Fruit fly (Drosophila melanogaster) whole organism, embryonic: ENCODE data around the gene COX6B.

Source experiments
- Awh ChIP-seq: fragments of 200-800 bp; sonication (Bioruptor generic); IDR thresholded peaks from 2 replicates; pipeline ENCODE4, ENCODE4 v1.3.6; 2022; ENCODE audit warnings: missing biosample characterization, missing genetic modification characterization
- Bgb ChIP-seq: fragments of 200-800 bp; sonication (Bioruptor generic); IDR thresholded peaks from 2 replicates; pipeline ENCODE4 v1.3.6; 2022; ENCODE audit warnings: missing biosample characterization, missing genetic modification characterization; ENCODE audit not compliant: partially characterized antibody
- Bteb2 ChIP-seq: fragments of 200-800 bp; sonication (Bioruptor generic); optimal IDR thresholded peaks from 2 replicates; lab custom pipeline; 2016; ENCODE audit warnings: missing biosample characterization, missing genetic modification characterization
- CG10274 ChIP-seq: fragments of 200-800 bp; sonication (Bioruptor generic); optimal IDR thresholded peaks from 3 replicates; lab custom pipeline; 2017; ENCODE audit warnings: missing biosample characterization, mild to moderate bottlenecking, missing genetic modification characterization
- CG10959 ChIP-seq: fragments of 200-800 bp; sonication (Bioruptor generic); IDR thresholded peaks from 2 replicates; pipeline ENCODE4 v1.3.6; 2022; ENCODE audit warnings: missing biosample characterization, missing genetic modification characterization
- CG10979 ChIP-seq: fragments of 200-800 bp; sonication (Bioruptor generic); optimal IDR thresholded peaks from 2 replicates; lab custom pipeline; 2018; ENCODE audit warnings: missing biosample characterization, mild to moderate bottlenecking, missing genetic modification characterization, moderate library complexity
- CG11085 ChIP-seq: fragments of 200-800 bp; sonication (Bioruptor generic); IDR thresholded peaks from 2 replicates; pipeline ENCODE4 v1.3.6; 2022; ENCODE audit warnings: missing biosample characterization, missing genetic modification characterization
- CG12104 ChIP-seq: fragments of 200-800 bp; sonication (Bioruptor generic); optimal IDR thresholded peaks from 3 replicates; lab custom pipeline; 2016; ENCODE audit warnings: missing biosample characterization, missing genetic modification characterization
- CG12942 ChIP-seq: fragments of 200-800 bp; sonication (Bioruptor generic); optimal IDR thresholded peaks from 3 replicates; lab custom pipeline; 2016; ENCODE audit warnings: missing biosample characterization, missing genetic modification characterization
- CG13424 ChIP-seq: fragments of 200-800 bp; sonication (Bioruptor generic); optimal IDR thresholded peaks from 2 replicates; lab custom pipeline; 2019; ENCODE audit warnings: missing biosample characterization, mild to moderate bottlenecking, missing genetic modification characterization, moderate library complexity
- CG14965 ChIP-seq: fragments of 200-800 bp; sonication (Bioruptor generic); optimal IDR thresholded peaks from 2 replicates; lab custom pipeline; 2016; ENCODE audit warnings: missing biosample characterization, missing genetic modification characterization, borderline replicate concordance
- CG15479 ChIP-seq: fragments of 200-800 bp; sonication (Bioruptor generic); optimal IDR thresholded peaks from 3 replicates; lab custom pipeline; 2019; ENCODE audit warnings: missing biosample characterization, mild to moderate bottlenecking, missing genetic modification characterization, moderate library complexity
- CG16779 ChIP-seq: fragments of 200-800 bp; sonication (Bioruptor generic); IDR thresholded peaks from 2 replicates; pipeline ENCODE4 v1.3.6; 2022; ENCODE audit warnings: missing biosample characterization, missing genetic modification characterization
- CG2889 ChIP-seq: fragments of 200-800 bp; sonication (Bioruptor generic); IDR thresholded peaks from 3 replicates; pipeline ENCODE4 v1.3.6; 2022; ENCODE audit warnings: missing biosample characterization, missing genetic modification characterization
- CG31224 ChIP-seq: fragments of 200-800 bp; sonication (Bioruptor generic); IDR thresholded peaks from 2 replicates; pipeline ENCODE4 v1.3.6; 2022; ENCODE audit warnings: missing biosample characterization, missing genetic modification characterization
- CG3281 ChIP-seq: fragments of 200-800 bp; sonication (Bioruptor generic); optimal IDR thresholded peaks from 3 replicates; lab custom pipeline; 2017; ENCODE audit warnings: missing biosample characterization, mild to moderate bottlenecking, missing genetic modification characterization
- CG3847 ChIP-seq: fragments of 200-800 bp; sonication (Bioruptor generic); IDR thresholded peaks from 2 replicates; pipeline ENCODE4 v1.3.6; 2022; ENCODE audit warnings: missing biosample characterization, missing genetic modification characterization
- CG7372 ChIP-seq: fragments of 200-800 bp; sonication (Bioruptor generic); IDR thresholded peaks from 2 replicates; pipeline ENCODE4 v1.3.6; 2022; ENCODE audit warnings: missing biosample characterization, missing genetic modification characterization
- CG7556 ChIP-seq: fragments of 200-800 bp; sonication (Bioruptor generic); optimal IDR thresholded peaks from 2 replicates; lab custom pipeline; 2017; ENCODE audit warnings: missing biosample characterization, mild to moderate bottlenecking, missing genetic modification characterization
- CG7786 ChIP-seq: fragments of 200-800 bp; sonication (Bioruptor generic); optimal IDR thresholded peaks from 2 replicates; lab custom pipeline; 2016; ENCODE audit warnings: missing biosample characterization, missing genetic modification characterization
- CG7963 ChIP-seq: fragments of 200-800 bp; sonication (Bioruptor generic); IDR thresholded peaks from 3 replicates; pipeline ENCODE4 v1.3.6; 2022; ENCODE audit warnings: missing biosample characterization, missing genetic modification characterization; ENCODE audit not compliant: partially characterized antibody
- Deaf1 ChIP-seq: fragments of 200-800 bp; optimal IDR thresholded peaks from 3 replicates; lab custom pipeline; 2019; ENCODE audit warnings: missing biosample characterization, mild to moderate bottlenecking, missing genetic modification characterization, moderate library complexity
- Dip3 ChIP-seq: fragments of 200-800 bp; sonication (Bioruptor generic); optimal IDR thresholded peaks from 3 replicates; lab custom pipeline; 2016; ENCODE audit warnings: missing biosample characterization, missing genetic modification characterization
- Doc2 ChIP-seq: fragments of 200-800 bp; sonication (Bioruptor generic); IDR thresholded peaks from 2 replicates; pipeline ENCODE4 v1.3.6; 2022; ENCODE audit warnings: missing biosample characterization, missing genetic modification characterization
- E2f1 ChIP-seq: fragments of 200-800 bp; sonication (Bioruptor generic); IDR thresholded peaks from 2 replicates; pipeline ENCODE4 v1.3.6; 2022; ENCODE audit warnings: missing biosample characterization, missing genetic modification characterization
- Fer2 ChIP-seq: fragments of 200-800 bp; sonication (Bioruptor generic); optimal IDR thresholded peaks from 2 replicates; lab custom pipeline; 2018; ENCODE audit warnings: missing biosample characterization, mild to moderate bottlenecking, missing genetic modification characterization, moderate library complexity
- Fer3 ChIP-seq: fragments of 200-800 bp; sonication (Bioruptor generic); optimal IDR thresholded peaks from 2 replicates; lab custom pipeline; 2018; ENCODE audit warnings: missing biosample characterization, mild to moderate bottlenecking, missing genetic modification characterization, moderate library complexity
- Gsc ChIP-seq: fragments of 200-800 bp; sonication (Bioruptor generic); IDR thresholded peaks from 2 replicates; pipeline ENCODE4 v1.3.6; 2022; ENCODE audit warnings: missing biosample characterization, missing genetic modification characterization
- HLHmδ ChIP-seq: fragments of 200-800 bp; sonication (Bioruptor generic); optimal IDR thresholded peaks from 2 replicates; lab custom pipeline; 2018; ENCODE audit warnings: missing biosample characterization, mild to moderate bottlenecking, missing genetic modification characterization, moderate library complexity
- Jarid2 ChIP-seq: fragments of 200-800 bp; sonication (Bioruptor generic); optimal IDR thresholded peaks from 3 replicates; lab custom pipeline; 2017; ENCODE audit warnings: mild to moderate bottlenecking, missing biosample characterization, missing genetic modification reagents, missing genetic modification characterization
- Lpt ChIP-seq: fragments of >200 bp; optimal IDR thresholded peaks from 2 replicates; lab custom pipeline; 2018; ENCODE audit warnings: missing biosample characterization, missing genetic modification characterization
- Mes4 ChIP-seq: fragments of 200-800 bp; sonication (Bioruptor generic); optimal IDR thresholded peaks from 2 replicates; lab custom pipeline; 2016; ENCODE audit warnings: missing biosample characterization, missing genetic modification characterization
- Mrtf ChIP-seq: fragments of 200-800 bp; sonication (Bioruptor generic); IDR thresholded peaks from 3 replicates; pipeline ENCODE4 v1.3.6; 2022; ENCODE audit warnings: missing biosample characterization, missing genetic modification characterization
- ap ChIP-seq: fragments of 200-800 bp; sonication (Bioruptor generic); IDR thresholded peaks from 2 replicates; pipeline ENCODE4 v1.3.6; 2022; ENCODE audit warnings: missing biosample characterization, missing genetic modification characterization
- btn ChIP-seq: fragments of 200-800 bp; sonication (Bioruptor generic); optimal IDR thresholded peaks from 2 replicates; lab custom pipeline; 2016; ENCODE audit warnings: missing biosample characterization, missing genetic modification characterization
- cad ChIP-seq: fragments of >200 bp; optimal IDR thresholded peaks from 2 replicates; lab custom pipeline; 2017; ENCODE audit warnings: missing biosample characterization, missing genetic modification characterization
- cato ChIP-seq: fragments of 200-800 bp; sonication (Bioruptor generic); optimal IDR thresholded peaks from 2 replicates; lab custom pipeline; 2016; ENCODE audit warnings: missing biosample characterization, missing genetic modification characterization, borderline replicate concordance
- chif ChIP-seq, 2 experiments: fragments of 200-800 bp; sonication (Bioruptor generic); optimal IDR thresholded peaks; 3 replicates each; lab custom pipeline; 2016; ENCODE audit warnings: missing biosample characterization in 2 of 2, missing genetic modification characterization in 2 of 2
- chinmo ChIP-seq: fragments of 200-800 bp; sonication (Bioruptor generic); IDR thresholded peaks from 4 replicates; pipeline ENCODE4 v1.3.6; 2022; ENCODE audit warnings: missing biosample characterization, missing genetic modification characterization; ENCODE audit not compliant: partially characterized antibody
- crol ChIP-seq: fragments of 200-800 bp; sonication (Bioruptor generic); IDR thresholded peaks from 2 replicates; pipeline ENCODE4 v1.3.6; 2022; ENCODE audit warnings: missing biosample characterization, missing genetic modification characterization
- cwo ChIP-seq: fragments of 200-800 bp; sonication (Bioruptor generic); optimal IDR thresholded peaks from 3 replicates; lab custom pipeline; 2017; ENCODE audit warnings: missing biosample characterization, missing genetic modification characterization, mild to moderate bottlenecking, moderate library complexity, missing genetic modification reagents
- dpn ChIP-seq, 2 experiments: fragments of 200-800 bp; sonication (Bioruptor generic); optimal IDR thresholded peaks; 3 replicates each; lab custom pipeline; 2016; ENCODE audit warnings: missing biosample characterization in 2 of 2, missing genetic modification characterization in 2 of 2
- ewg ChIP-seq: fragments of 200-800 bp; sonication (Bioruptor generic); optimal IDR thresholded peaks from 3 replicates; lab custom pipeline; 2017; ENCODE audit warnings: mild to moderate bottlenecking, missing biosample characterization, missing genetic modification reagents, missing genetic modification characterization
- exex ChIP-seq: fragments of 200-800 bp; sonication (Bioruptor generic); optimal IDR thresholded peaks from 4 replicates; lab custom pipeline; 2018; ENCODE audit warnings: missing biosample characterization, mild to moderate bottlenecking, missing genetic modification characterization, moderate library complexity
- fd3F ChIP-seq: fragments of 200-800 bp; sonication (Bioruptor generic); optimal IDR thresholded peaks from 2 replicates; lab custom pipeline; 2018; ENCODE audit warnings: missing biosample characterization, mild to moderate bottlenecking, missing genetic modification characterization, moderate library complexity
- gem ChIP-seq: fragments of 200-800 bp; sonication (Bioruptor generic); optimal IDR thresholded peaks from 2 replicates; lab custom pipeline; 2019; ENCODE audit warnings: missing biosample characterization, mild to moderate bottlenecking, missing genetic modification characterization, moderate library complexity
- gro ChIP-seq: fragments of 200-800 bp; sonication (Bioruptor generic); optimal IDR thresholded peaks from 2 replicates; lab custom pipeline; 2016; ENCODE audit warnings: missing biosample characterization, missing genetic modification characterization
- klu ChIP-seq: fragments of 200-800 bp; sonication (Bioruptor generic); IDR thresholded peaks from 2 replicates; pipeline ENCODE4 v1.3.6; 2022; ENCODE audit warnings: missing biosample characterization, missing genetic modification characterization
- knrl ChIP-seq: fragments of 200-800 bp; sonication (Bioruptor generic); IDR thresholded peaks from 3 replicates; pipeline ENCODE4 v1.3.6; 2022; ENCODE audit warnings: missing biosample characterization, missing genetic modification characterization; ENCODE audit not compliant: partially characterized antibody
- otp ChIP-seq: fragments of 200-800 bp; sonication (Bioruptor generic); IDR thresholded peaks from 3 replicates; pipeline ENCODE4, ENCODE4 v1.3.6; 2022; ENCODE audit warnings: missing biosample characterization, missing genetic modification characterization
- pum ChIP-seq: fragments of 200-800 bp; sonication (Bioruptor generic); optimal IDR thresholded peaks from 2 replicates; lab custom pipeline; 2016; ENCODE audit warnings: missing biosample characterization, missing genetic modification characterization
- repo ChIP-seq: fragments of 200-800 bp; sonication (Bioruptor generic); optimal IDR thresholded peaks from 2 replicates; lab custom pipeline; 2016; ENCODE audit warnings: missing biosample characterization, missing genetic modification characterization

COX6B gene

dm6 chrX:19783457-19783856, 39.3 kb upstream of the COX6B start, which contains the start of gene zld (continued):
- TF ChIP-seq Gsc (no peak), gem (tag; lab: Kevin White, UChicago) (no peak), Deaf1 (tag; lab: Kevin White, UChicago) (peak; percentile 36), knrl (GFP tag; lab: Robert Waterston, UW) (no peak), Jarid2 (GFP tag; lab: Kevin White, UChicago) (peak; percentile 18), CG11085 (GFP tag; lab: Robert Waterston, UW) (no peak), Awh (no peak), CG3281 (GFP tag; lab: Kevin White, UChicago) (no peak), CG13424 (no peak), CG10274 (GFP tag; lab: Kevin White, UChicago) (no peak), CG3847 (GFP tag; lab: Robert Waterston, UW) (no peak), Bteb2 (GFP tag; lab: Kevin White, UChicago) (no peak), fd3F (GFP tag; lab: Kevin White, UChicago) (no peak), crol (GFP tag; lab: Robert Waterston, UW) (no peak), CG10959 (GFP tag; lab: Robert Waterston, UW) (no peak), Fer2 (tag; lab: Kevin White, UChicago) (no peak), chinmo (GFP tag; lab: Robert Waterston, UW) (0 out of 4 replicates have a peak, but pooled peaks have one; percentile 53), Mrtf (GFP tag; lab: Robert Waterston, UW) (no peak), exex (tag; lab: Kevin White, UChicago) (no peak), CG7963 (GFP tag; lab: Robert Waterston, UW) (no peak), Mes4 (GFP tag; lab: Kevin White, UChicago) (no peak), Doc2 (GFP tag; lab: Robert Waterston, UW) (no peak), CG2889 (GFP tag; lab: Robert Waterston, UW) (no peak), CG7786 (no peak), CG14965 (GFP tag; lab: Kevin White, UChicago) (no peak), Fer3 (tag; lab: Kevin White, UChicago) (no peak), CG10979 (peak; percentile 3), CG31224 (GFP tag; lab: Robert Waterston, UW) (no peak), CG12104 (GFP tag; lab: Kevin White, UChicago) (no peak), klu (GFP tag; lab: Robert Waterston, UW) (no peak), cwo (no peak), dpn (GFP tag; optimal IDR thresholded peaks at IDR 0.05; lab: Kevin White, UChicago) (no peak), CG15479 (GFP tag; lab: Kevin White, UChicago) (peak; percentile 61), repo (no peak), CG7556 (GFP tag; lab: Kevin White, UChicago) (no peak), Bgb (GFP tag; lab: Robert Waterston, UW) (no peak), E2f1 (no peak), CG16779 (GFP tag; lab: Robert Waterston, UW) (no peak), cad (GFP tag; lab: Kevin White, UChicago) (no peak), CG7372 (no peak), btn (GFP tag; lab: Kevin White, UChicago) (no peak), gro (GFP tag; lab: Kevin White, UChicago) (no peak), ap (GFP tag; lab: Robert Waterston, UW) (no peak), Dip3 (no peak), Lpt (GFP tag; lab: Kevin White, UChicago) (no peak), CG12942 (GFP tag; lab: Kevin White, UChicago) (no peak), ewg (GFP tag; lab: Kevin White, UChicago) (peak; percentile 73), pum (GFP tag; lab: Kevin White, UChicago) (no peak), cato (GFP tag; lab: Kevin White, UChicago) (no peak), chif (GFP tag; optimal IDR thresholded peaks at IDR 0.05; lab: Kevin White, UChicago) (no peak), HLHmδ (GFP tag; lab: Kevin White, UChicago) (peak; percentile 25), otp (GFP tag; lab: Robert Waterston, UW) (no peak)
